Worm (Caenorhabditis elegans): ENCODE data around the gene ZK1290.15.
A peak's percentile ranks its signal among the peaks of the same experiment; 100 is the strongest.

ZK1290.15 gene

DNA sequence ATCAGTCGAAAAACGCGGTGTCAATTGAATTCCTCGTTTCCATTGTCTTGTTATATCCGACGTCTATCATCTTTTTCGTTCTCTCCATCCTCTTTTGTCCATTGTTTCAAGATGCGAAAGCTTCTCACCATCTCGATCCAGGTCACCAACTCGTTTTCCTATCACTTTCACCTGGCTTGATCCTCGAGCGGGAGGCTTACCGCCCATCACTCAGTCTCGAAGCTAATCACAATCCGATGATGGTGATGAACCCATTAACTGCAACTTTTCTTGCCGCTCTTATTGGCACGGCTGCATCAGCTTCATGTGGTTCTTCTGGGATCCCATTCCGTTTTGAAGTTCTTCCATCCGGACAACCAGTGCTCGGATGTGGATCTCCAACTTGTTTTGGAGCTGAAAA, 7.6 kb downstream of the ZK1290.15 start, which contains the start of gene wrt-1 (continued):
- TF ChIP-seq pbrm-1 (GFP tag; IDR thresholded peaks at IDR 0.05) (peak; percentile 43; the same call in 1 of the 2 replicates), Y53G8AR.9 (GFP tag; conservative IDR thresholded peaks at IDR 0.05) (peak; percentile 56), B0261.1 (tag; optimal IDR thresholded peaks at IDR 0.05) (no peak), D2030.7 (GFP tag; IDR thresholded peaks at IDR 0.05) (no peak), C06A6.2 (GFP tag; conservative IDR thresholded peaks at IDR 0.05) (peak; percentile 59; the same call in 1 of the 2 replicates), aptf-3 (GFP tag; IDR thresholded peaks at IDR 0.05) (no peak), lsy-27 (tag; optimal IDR thresholded peaks at IDR 0.05; ENCODE audit: borderline replicate concordance, insufficient read depth) (no peak), ztf-25 (GFP tag; IDR thresholded peaks at IDR 0.05) (no peak), Y56A3A.18 (GFP tag; IDR thresholded peaks at IDR 0.05) (0 out of 2 replicates have a peak, but pooled peaks have one; percentile 64), him-1 (tag; optimal IDR thresholded peaks at IDR 0.05) (no peak), pha-4 (tag; optimal IDR thresholded peaks at IDR 0.05) (no peak), dox-1 (GFP tag; IDR thresholded peaks at IDR 0.05) (0 out of 2 replicates have a peak, but pooled peaks have one; percentile 13), athp-1 (tag; optimal IDR thresholded peaks at IDR 0.05) (no peak)

- TF ChIP-seq cebp-2 (GFP tag; IDR thresholded peaks at IDR 0.05) = no peak
- TF ChIP-seq F39B2.1 (GFP tag; IDR thresholded peaks at IDR 0.05) = no peak
- TF ChIP-seq ZK185.1 (tag; optimal IDR thresholded peaks at IDR 0.05; ENCODE audit: poor library complexity, severe bottlenecking) = no peak
- TF ChIP-seq ceh-27 (GFP tag; optimal IDR thresholded peaks at IDR 0.05) = no peak
- no peak for TF ChIP-seq T07F8.4 (tag; optimal IDR thresholded peaks at IDR 0.05)
- no peak for TF ChIP-seq unc-130 (GFP tag; optimal IDR thresholded peaks at IDR 0.05)
- TF ChIP-seq somi-1 (GFP tag; optimal IDR thresholded peaks at IDR 0.05) = no peak
- TF ChIP-seq lir-1 (GFP tag; conservative IDR thresholded peaks at IDR 0.05) = no peak
- TF ChIP-seq mcd-1 (GFP tag; IDR thresholded peaks at IDR 0.05) = no peak
- no peak for TF ChIP-seq mel-28 (tag; optimal IDR thresholded peaks at IDR 0.05; ENCODE audit: borderline replicate concordance)
Measured at ce11 chrII:7531478-7531877, 8.1 kb downstream of the ZK1290.15 start.

DNA sequence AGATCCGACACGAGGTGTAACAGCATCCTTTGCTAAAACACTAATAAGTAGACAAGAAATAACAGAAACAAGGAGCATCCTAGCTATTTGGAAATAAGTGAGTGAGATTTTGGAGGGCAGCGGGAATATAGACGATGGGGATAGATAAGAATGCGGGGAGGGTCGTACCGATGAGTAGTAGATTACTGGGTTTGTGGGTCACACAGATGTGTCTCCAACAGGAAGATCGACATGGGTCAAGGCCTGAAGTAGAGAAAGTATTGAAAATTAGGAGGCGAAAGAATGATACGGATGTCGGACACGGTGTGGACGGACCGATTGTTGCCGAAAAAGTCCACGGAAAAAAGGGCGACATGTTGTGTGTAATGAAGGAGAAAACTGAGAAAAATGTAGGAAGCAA, 11.0 kb downstream of the ZK1290.15 start, which contains the start of gene wrt-10:
wrt-10 (minus strand) TSS at position 195 of the 400 bp plus-strand sequence.
- TF ChIP-seq mcd-1 (GFP tag; IDR thresholded peaks at IDR 0.05) (no peak), sdz-38 (tag; optimal IDR thresholded peaks at IDR 0.05) (no peak), hlh-26 (GFP tag; conservative IDR thresholded peaks at IDR 0.05) (no peak)

ce11 chrII:7534934-7535333, 11.6 kb downstream of the ZK1290.15 start, which contains the start of gene ZK1290.13:
ZK1290.13 (plus strand) TSS chrII:7535006.
- no peak for TF ChIP-seq sdz-38 (tag; optimal IDR thresholded peaks at IDR 0.05)
- no peak for TF ChIP-seq K11D2.4 (GFP tag; IDR thresholded peaks at IDR 0.05)
- peak; percentile 48 for TF ChIP-seq nhr-80 (tag; optimal IDR thresholded peaks at IDR 0.05)
- TF ChIP-seq ceh-27 (GFP tag; optimal IDR thresholded peaks at IDR 0.05) = no peak

ce11 chrII:7537603-7538230, 14.3 kb downstream of the ZK1290.15 start, which contains the start of gene nfi-1:
nfi-1 (plus strand) TSS chrII:7538180.
- TF ChIP-seq xnd-1 (tag; optimal IDR thresholded peaks at IDR 0.05) (no peak), hlh-26 (GFP tag; conservative IDR thresholded peaks at IDR 0.05) (no peak), K11D2.4 (GFP tag; IDR thresholded peaks at IDR 0.05) (no peak), let-607 (tag; optimal IDR thresholded peaks at IDR 0.05) (no peak), ztf-22 (GFP tag; optimal IDR thresholded peaks at IDR 0.05) (no peak), Y67H2A.10 (GFP tag; conservative IDR thresholded peaks at IDR 0.05) (no peak), akir-1 (GFP tag; optimal IDR thresholded peaks at IDR 0.05) (no peak), ceh-91 (GFP tag; IDR thresholded peaks at IDR 0.05) (no peak), lin-35 (GFP tag; optimal IDR thresholded peaks at IDR 0.05) (peak in 1 of 3 experiments; percentile 42), B0336.3 (GFP tag; IDR thresholded peaks at IDR 0.05) (no peak), ceh-58 (GFP tag; IDR thresholded peaks at IDR 0.05) (no peak), egl-44 (GFP tag; IDR thresholded peaks at IDR 0.05) (no peak), cebp-2 (GFP tag; IDR thresholded peaks at IDR 0.05) (no peak), cebp-1 (GFP tag; IDR thresholded peaks at IDR 0.05) (no peak), cebp-1 (tag; optimal IDR thresholded peaks at IDR 0.05) (no peak), mes-4 (tag; optimal IDR thresholded peaks at IDR 0.05) (no peak), lin-54 (GFP tag; optimal IDR thresholded peaks at IDR 0.05) (peak; percentile 36), attf-5 (GFP tag; optimal IDR thresholded peaks at IDR 0.05) (peak; percentile 57)

Data from whole organism, young adult.